Fruit fly (Drosophila melanogaster): ENCODE measurements around the gene CG10077.

The CG10077 gene

DNA sequence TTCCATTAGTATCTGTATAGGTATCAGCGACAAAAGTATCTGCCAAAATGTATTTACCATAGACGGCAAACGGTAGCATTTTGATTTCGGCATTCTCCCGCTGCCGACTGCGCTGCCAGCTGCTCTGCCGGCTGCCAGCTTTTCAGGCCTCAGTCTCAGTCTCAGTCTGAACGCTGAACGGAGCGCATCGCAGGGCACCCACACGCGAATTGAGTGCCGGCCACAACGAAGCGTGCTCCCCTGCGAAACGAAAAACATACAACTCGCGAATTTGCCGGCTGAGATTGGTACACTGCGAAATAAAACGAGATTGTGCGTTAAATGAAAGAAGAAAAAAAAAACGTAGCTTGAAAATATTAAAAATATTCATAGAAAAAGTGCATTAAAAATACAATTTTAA, 43.0 kb upstream of the CG10077 start, which contains the start of gene Mp (continued):
- TF ChIP-seq CG10959 (GFP tag; IDR thresholded peaks at IDR 0.05) (0 out of 2 replicates have a peak, but pooled peaks have one; percentile 20), Xbp1 (GFP tag; optimal IDR thresholded peaks at IDR 0.05) (no peak), CG34422 (GFP tag; IDR thresholded peaks at IDR 0.05) (peak; percentile 64; the same call in 1 of the 3 replicates), CG4282 (GFP tag; optimal IDR thresholded peaks at IDR 0.05) (no peak), BEAF-32 (GFP tag; optimal IDR thresholded peaks at IDR 0.05) (no peak), dimm (GFP tag; IDR thresholded peaks at IDR 0.05) (no peak), Lim3 (GFP tag; IDR thresholded peaks at IDR 0.05) (no peak), Dp (GFP tag; optimal IDR thresholded peaks at IDR 0.05) (no peak), CG6854 (GFP tag; optimal IDR thresholded peaks at IDR 0.05) (no peak), CG8359 (GFP tag; optimal IDR thresholded peaks at IDR 0.05; ENCODE audit: borderline replicate concordance) (no peak), CG15479 (GFP tag; optimal IDR thresholded peaks at IDR 0.05) (no peak), CG10654 (GFP tag; optimal IDR thresholded peaks at IDR 0.05) (no peak), CG8290 (GFP tag; optimal IDR thresholded peaks at IDR 0.05) (no peak), CG8290 (tag; optimal IDR thresholded peaks at IDR 0.05) (peak in 1 of 2 experiments; percentile 46), en (GFP tag; optimal IDR thresholded peaks at IDR 0.05) (no peak), CG13424 (tag; optimal IDR thresholded peaks at IDR 0.05) (no peak), lab (GFP tag; optimal IDR thresholded peaks at IDR 0.05) (peak; percentile 26), onecut (GFP tag; IDR thresholded peaks at IDR 0.05) (no peak), CG13894 (tag; optimal IDR thresholded peaks at IDR 0.05) (no peak), vvl (GFP tag; IDR thresholded peaks at IDR 0.05) (peak; percentile 39), Lhr (GFP tag; optimal IDR thresholded peaks at IDR 0.05) (no peak), CG10147 (GFP tag; optimal IDR thresholded peaks at IDR 0.05) (no peak), disco-r (GFP tag; optimal IDR thresholded peaks at IDR 0.05) (no peak), hb (GFP tag; IDR thresholded peaks at IDR 0.05; ENCODE audit: partially characterized antibody) (no peak), NfI (GFP tag; optimal IDR thresholded peaks at IDR 0.05) (no peak), Bdp1 (GFP tag; optimal IDR thresholded peaks at IDR 0.05) (no peak), HLH54F (GFP tag; optimal IDR thresholded peaks at IDR 0.05) (no peak), sqz (GFP tag; optimal IDR thresholded peaks at IDR 0.05) (no peak), CG9797 (GFP tag; optimal IDR thresholded peaks at IDR 0.05) (no peak), fru (optimal IDR thresholded peaks at IDR 0.05) (no peak), repo (GFP tag; optimal IDR thresholded peaks at IDR 0.05) (no peak), Ada2b (GFP tag; IDR thresholded peaks at IDR 0.05) (no peak), cg (GFP tag; optimal IDR thresholded peaks at IDR 0.05) (no peak), Doc2 (GFP tag; IDR thresholded peaks at IDR 0.05) (no peak), seq (GFP tag; IDR thresholded peaks at IDR 0.05) (no peak), phol (tag; optimal IDR thresholded peaks at IDR 0.05) (no peak), CG11723 (GFP tag; optimal IDR thresholded peaks at IDR 0.05) (no peak), jumu (GFP tag; optimal IDR thresholded peaks at IDR 0.05) (no peak), D19B (GFP tag; optimal IDR thresholded peaks at IDR 0.05) (no peak), CG14050 (GFP tag; IDR thresholded peaks at IDR 0.05) (no peak), Atf6 (GFP tag; IDR thresholded peaks at IDR 0.05) (peak; percentile 32; the same call in 1 of the 2 replicates), Ptx1 (GFP tag; IDR thresholded peaks at IDR 0.05) (no peak), Hr39 (optimal IDR thresholded peaks at IDR 0.05) (no peak), CG13123 (GFP tag; optimal IDR thresholded peaks at IDR 0.05) (no peak), pita (GFP tag; optimal IDR thresholded peaks at IDR 0.05) (no peak), E2f1 (GFP tag; IDR thresholded peaks at IDR 0.05) (peak; percentile 28; the same call in 1 of the 2 replicates), CG30020 (tag; optimal IDR thresholded peaks at IDR 0.05) (no peak), Awh (GFP tag; IDR thresholded peaks at IDR 0.05) (no peak), CG15269 (tag; optimal IDR thresholded peaks at IDR 0.05) (peak; percentile 16)

Data from whole organism, embryonic.